Worm (Caenorhabditis elegans) whole organism, late embryonic: ENCODE measurements around the gene xpo-1.

ENCODE experiments used
- ceh-34 ChIP-seq: sonication (generic microtip); optimal IDR thresholded peaks from 2 replicates; lab custom pipeline; 2016; ENCODE audit warnings: mild to moderate bottlenecking, missing genetic modification characterization, missing compliant biosample characterization
- fax-1 ChIP-seq: sonication (generic microtip); optimal IDR thresholded peaks from 2 replicates; lab custom pipeline; 2016; ENCODE audit warnings: missing genotype, missing genetic modification characterization, missing compliant biosample characterization
- fkh-6 ChIP-seq: sonication (generic microtip); optimal IDR thresholded peaks from 2 replicates; lab custom pipeline; 2016; ENCODE audit warnings: missing genetic modification characterization, missing compliant biosample characterization
- sox-4 ChIP-seq: sonication (generic microtip); optimal IDR thresholded peaks from 2 replicates; lab custom pipeline; 2017; ENCODE audit warnings: mild to moderate bottlenecking, missing genetic modification characterization, inconsistent platforms, missing compliant biosample characterization

ce11 chrV:7761906-7762305 lies 43.0 kb upstream of the xpo-1 start:
- TF ChIP-seq fax-1 (no peak), ceh-34 (tag; lab: Kevin White, UChicago) (no peak), fkh-6 (tag; lab: Kevin White, UChicago) (no peak), sox-4 (no peak)
